Fruit fly (Drosophila melanogaster) whole organism, embryonic: ENCODE measurements around the gene ssp7.

Experiments
- Aef1 ChIP-seq: fragments of 200-800 bp; sonication (Bioruptor generic); IDR thresholded peaks from 3 replicates; pipeline ENCODE4 v1.3.6; 2022; ENCODE audit warnings: missing biosample characterization, missing genetic modification characterization
- Bdp1 ChIP-seq: fragments of 200-800 bp; sonication (Bioruptor generic); optimal IDR thresholded peaks from 3 replicates; lab custom pipeline; 2016; ENCODE audit warnings: missing biosample characterization, missing genetic modification characterization
- CG10147 ChIP-seq: fragments of 200-800 bp; sonication (Bioruptor generic); optimal IDR thresholded peaks from 2 replicates; lab custom pipeline; 2019; ENCODE audit warnings: missing biosample characterization, mild to moderate bottlenecking, missing genetic modification characterization, moderate library complexity
- CG10654 ChIP-seq: fragments of 200-800 bp; sonication (Bioruptor generic); optimal IDR thresholded peaks from 2 replicates; lab custom pipeline; 2016; ENCODE audit warnings: missing biosample characterization, missing genetic modification characterization
- CG11504 ChIP-seq: fragments of 200-800 bp; sonication (Bioruptor generic); optimal IDR thresholded peaks from 3 replicates; lab custom pipeline; 2019; ENCODE audit warnings: missing biosample characterization, mild to moderate bottlenecking, missing genetic modification characterization, moderate library complexity
- CG12219 ChIP-seq: fragments of 200-800 bp; sonication (Bioruptor generic); optimal IDR thresholded peaks from 3 replicates; lab custom pipeline; 2018; ENCODE audit warnings: missing biosample characterization, mild to moderate bottlenecking, missing genetic modification characterization
- CG14710 ChIP-seq: fragments of 200-800 bp; sonication (Bioruptor generic); optimal IDR thresholded peaks from 3 replicates; lab custom pipeline; 2019; ENCODE audit warnings: missing biosample characterization, mild to moderate bottlenecking, missing genetic modification characterization, moderate library complexity
- CG14965 ChIP-seq: fragments of 200-800 bp; sonication (Bioruptor generic); optimal IDR thresholded peaks from 2 replicates; lab custom pipeline; 2016; ENCODE audit warnings: missing biosample characterization, missing genetic modification characterization, borderline replicate concordance
- CG16813 ChIP-seq: fragments of 200-800 bp; sonication (Bioruptor generic); IDR thresholded peaks from 3 replicates; pipeline ENCODE4 v1.3.6; 2022; ENCODE audit warnings: missing biosample characterization, missing genetic modification characterization; ENCODE audit not compliant: partially characterized antibody
- CG17359 ChIP-seq: fragments of 200-800 bp; sonication (Bioruptor generic); optimal IDR thresholded peaks from 3 replicates; lab custom pipeline; 2018; ENCODE audit warnings: missing biosample characterization, mild to moderate bottlenecking, missing genetic modification characterization, moderate library complexity
- CG17612 ChIP-seq: fragments of 200-800 bp; sonication (Bioruptor generic); IDR thresholded peaks from 2 replicates; pipeline ENCODE4 v1.3.6; 2022; ENCODE audit warnings: missing biosample characterization, missing genetic modification characterization
- CG2875 ChIP-seq: fragments of 200-800 bp; sonication (Bioruptor generic); optimal IDR thresholded peaks from 2 replicates; lab custom pipeline; 2017; ENCODE audit warnings: missing biosample characterization, mild to moderate bottlenecking, missing genetic modification characterization, missing genetic modification reagents
- CG30020 ChIP-seq: fragments of 200-800 bp; optimal IDR thresholded peaks from 2 replicates; lab custom pipeline; 2019; ENCODE audit warnings: missing biosample characterization, mild to moderate bottlenecking, missing genetic modification characterization, moderate library complexity
- CG31365 ChIP-seq: fragments of 200-800 bp; sonication (Bioruptor generic); optimal IDR thresholded peaks from 2 replicates; lab custom pipeline; 2018; ENCODE audit warnings: missing biosample characterization, mild to moderate bottlenecking, missing genetic modification characterization
- CG32767 ChIP-seq: fragments of 200-800 bp; sonication (Bioruptor generic); IDR thresholded peaks from 2 replicates; pipeline ENCODE4 v1.3.6; 2022; ENCODE audit warnings: missing biosample characterization, missing genetic modification characterization
- CG32772 ChIP-seq: fragments of 200-800 bp; sonication (Bioruptor generic); IDR thresholded peaks from 2 replicates; pipeline ENCODE4 v1.3.6; 2022; ENCODE audit warnings: missing biosample characterization, missing genetic modification characterization
- CG33213 ChIP-seq: fragments of 200-800 bp; sonication (Bioruptor generic); optimal IDR thresholded peaks from 3 replicates; lab custom pipeline; 2016; ENCODE audit warnings: missing biosample characterization, missing genetic modification characterization
- CG34376 ChIP-seq: fragments of 200-800 bp; sonication (Bioruptor generic); optimal IDR thresholded peaks from 2 replicates; lab custom pipeline; 2018; ENCODE audit warnings: missing biosample characterization, mild to moderate bottlenecking, missing genetic modification characterization
- CG4282 ChIP-seq: fragments of 200-800 bp; sonication (Bioruptor generic); optimal IDR thresholded peaks from 2 replicates; lab custom pipeline; 2016; ENCODE audit warnings: missing biosample characterization, missing genetic modification characterization
- CG4707 ChIP-seq: fragments of 200-800 bp; sonication (Bioruptor generic); optimal IDR thresholded peaks from 2 replicates; lab custom pipeline; 2018; ENCODE audit warnings: missing biosample characterization, mild to moderate bottlenecking, missing genetic modification characterization, moderate library complexity
- CG8290 ChIP-seq, 3 experiments: fragments of 200-800 bp; sonication (Bioruptor generic); optimal IDR thresholded peaks; 2 replicates each; lab custom pipeline; 2016 to 2019; ENCODE audit warnings: missing biosample characterization in 3 of 3, missing genetic modification characterization in 3 of 3, mild to moderate bottlenecking in 2 of 3, moderate library complexity in 1 of 3
- CG8478 ChIP-seq: fragments of >200 bp; optimal IDR thresholded peaks from 2 replicates; lab custom pipeline; 2018
- CG8765 ChIP-seq: fragments of 200-800 bp; sonication (Bioruptor generic); IDR thresholded peaks from 2 replicates; pipeline ENCODE4 v1.3.6; 2022; ENCODE audit warnings: missing biosample characterization, missing genetic modification characterization
- CG9727 ChIP-seq: fragments of 200-800 bp; sonication (Bioruptor generic); optimal IDR thresholded peaks from 3 replicates; lab custom pipeline; 2017; ENCODE audit warnings: missing biosample characterization, mild to moderate bottlenecking, missing genetic modification characterization
- CTCF ChIP-seq: fragments of 200-800 bp; sonication (Bioruptor generic); optimal IDR thresholded peaks from 2 replicates; lab custom pipeline; 2017; ENCODE audit warnings: missing biosample characterization, mild to moderate bottlenecking, missing genetic modification characterization, moderate library complexity
- CrebB ChIP-seq: fragments of 200-800 bp; sonication (Bioruptor generic); optimal IDR thresholded peaks from 3 replicates; lab custom pipeline; 2018; ENCODE audit warnings: missing biosample characterization, mild to moderate bottlenecking, missing genetic modification characterization
- Drgx ChIP-seq: fragments of 200-800 bp; sonication (Bioruptor generic); IDR thresholded peaks from 2 replicates; pipeline ENCODE4 v1.3.6; 2022; ENCODE audit warnings: missing biosample characterization, missing genetic modification characterization
- HLH4C ChIP-seq: fragments of 200-800 bp; sonication (Bioruptor generic); IDR thresholded peaks from 3 replicates; pipeline ENCODE4 v1.3.6; 2022; ENCODE audit warnings: missing biosample characterization, missing genetic modification characterization; ENCODE audit not compliant: partially characterized antibody
- Hmx ChIP-seq: fragments of 200-800 bp; sonication (Bioruptor generic); optimal IDR thresholded peaks from 2 replicates; lab custom pipeline; 2016; ENCODE audit warnings: missing biosample characterization, missing genetic modification characterization
- Lhr ChIP-seq: fragments of 200-800 bp; sonication (Bioruptor generic); optimal IDR thresholded peaks from 3 replicates; lab custom pipeline; 2017; ENCODE audit warnings: mild to moderate bottlenecking, missing biosample characterization, missing genetic modification reagents, missing genetic modification characterization
- Lpt ChIP-seq: fragments of >200 bp; optimal IDR thresholded peaks from 2 replicates; lab custom pipeline; 2018; ENCODE audit warnings: missing biosample characterization, missing genetic modification characterization
- MBD-R2 ChIP-seq: fragments of 200-800 bp; sonication (Bioruptor generic); IDR thresholded peaks from 2 replicates; pipeline ENCODE4 v1.3.6; 2022; ENCODE audit warnings: missing biosample characterization, missing genetic modification characterization
- Med ChIP-seq: fragments of 200-800 bp; sonication (Bioruptor generic); peaks from one replicate; lab custom pipeline; 2016; ENCODE audit warnings: missing biosample characterization, missing genetic modification characterization, mild to moderate bottlenecking, inconsistent platforms, moderate library complexity
- Myb ChIP-seq: fragments of 200-800 bp; sonication (Bioruptor generic); optimal IDR thresholded peaks from 2 replicates; lab custom pipeline; 2016; ENCODE audit warnings: missing biosample characterization, missing genetic modification characterization
- Opbp ChIP-seq: fragments of 200-800 bp; sonication (Bioruptor generic); IDR thresholded peaks from 3 replicates; pipeline ENCODE4 v1.3.6; 2022; ENCODE audit warnings: missing biosample characterization, missing genetic modification characterization; ENCODE audit not compliant: partially characterized antibody
- Spps ChIP-seq: fragments of 200-800 bp; sonication (Bioruptor generic); optimal IDR thresholded peaks from 2 replicates; lab custom pipeline; 2018; ENCODE audit warnings: missing biosample characterization, mild to moderate bottlenecking, missing genetic modification characterization
- ara ChIP-seq: fragments of 200-800 bp; sonication (Bioruptor generic); IDR thresholded peaks from 2 replicates; pipeline ENCODE4 v1.3.6; 2022; ENCODE audit warnings: missing biosample characterization, missing genetic modification characterization
- chif ChIP-seq, 2 experiments: fragments of 200-800 bp; sonication (Bioruptor generic); optimal IDR thresholded peaks; 3 replicates each; lab custom pipeline; 2016; ENCODE audit warnings: missing biosample characterization in 2 of 2, missing genetic modification characterization in 2 of 2
- da ChIP-seq: fragments of 200-800 bp; sonication (Bioruptor generic); optimal IDR thresholded peaks from 2 replicates; lab custom pipeline; 2016; ENCODE audit warnings: missing biosample characterization, missing genetic modification characterization
- dysf ChIP-seq: fragments of 200-800 bp; sonication (Bioruptor generic); IDR thresholded peaks from 3 replicates; pipeline ENCODE4 v1.3.6; 2022; ENCODE audit warnings: missing biosample characterization, missing genetic modification characterization
- ftz-f1 ChIP-seq: fragments of 200-800 bp; sonication (Bioruptor generic); optimal IDR thresholded peaks from 2 replicates; lab custom pipeline; 2016; ENCODE audit warnings: missing biosample characterization, missing genetic modification characterization
- grn ChIP-seq: fragments of 200-800 bp; sonication (Bioruptor generic); optimal IDR thresholded peaks from 3 replicates; lab custom pipeline; 2017; ENCODE audit warnings: missing biosample characterization, missing genetic modification characterization
- jumu ChIP-seq: fragments of 200-800 bp; sonication (Bioruptor generic); optimal IDR thresholded peaks from 3 replicates; lab custom pipeline; 2016; ENCODE audit warnings: missing biosample characterization, missing genetic modification characterization
- phol ChIP-seq: fragments of 200-800 bp; sonication (Bioruptor generic); optimal IDR thresholded peaks from 3 replicates; lab custom pipeline; 2018; ENCODE audit warnings: missing biosample characterization, mild to moderate bottlenecking, missing genetic modification characterization, moderate library complexity
- sens ChIP-seq: fragments of 200-800 bp; sonication (Bioruptor generic); peaks from one replicate; lab custom pipeline; 2016; ENCODE audit warnings: missing biosample characterization, missing genetic modification characterization
- sqz ChIP-seq: fragments of 200-800 bp; sonication (Bioruptor generic); optimal IDR thresholded peaks from 3 replicates; lab custom pipeline; 2018; ENCODE audit warnings: missing biosample characterization, mild to moderate bottlenecking, missing genetic modification characterization
- stwl ChIP-seq: fragments of 200-800 bp; sonication (Bioruptor generic); optimal IDR thresholded peaks from 3 replicates; lab custom pipeline; 2018; ENCODE audit warnings: missing biosample characterization, mild to moderate bottlenecking, missing genetic modification characterization, moderate library complexity
- tx ChIP-seq: fragments of 200-800 bp; sonication (Bioruptor generic); optimal IDR thresholded peaks from 2 replicates; lab custom pipeline; 2016; ENCODE audit warnings: missing biosample characterization, missing genetic modification characterization
- zen2 ChIP-seq: fragments of 200-800 bp; sonication (Bioruptor generic); IDR thresholded peaks from 3 replicates; pipeline ENCODE4 v1.3.6; 2022; ENCODE audit warnings: missing biosample characterization, missing genetic modification characterization; ENCODE audit not compliant: partially characterized antibody

Gene ssp7

dm6 chrX:11135840-11136586 lies 4.0 kb downstream of the ssp7 start (continued):
- TF ChIP-seq CG30020: peak; percentile 3
- TF ChIP-seq ftz-f1 (GFP tag; lab: Kevin White, UChicago): peak; percentile 85
- peak; percentile 31; the same call in 2 of the 3 replicates for TF ChIP-seq Aef1
- TF ChIP-seq MBD-R2 (GFP tag; lab: Robert Waterston, UW): peak; percentile 26; the same call in 1 of the 2 replicates
- TF ChIP-seq Med: peak; percentile 68
- peak; percentile 92 for TF ChIP-seq sqz (GFP tag; lab: Kevin White, UChicago)
- peak; percentile 73 for TF ChIP-seq Myb (GFP tag; lab: Kevin White, UChicago)
- peak; percentile 81 for TF ChIP-seq CG32772
- peak; percentile 16 for TF ChIP-seq CG8290 (GFP tag; optimal IDR thresholded peaks at IDR 0.05; lab: Kevin White, UChicago)
- no peak for TF ChIP-seq CG8290 (tag; optimal IDR thresholded peaks at IDR 0.05; lab: Kevin White, UChicago)
- TF ChIP-seq CG8478 (lab: Kevin White, UChicago): peak; percentile 89
- no peak for TF ChIP-seq CG8765 (GFP tag; lab: Robert Waterston, UW)
- TF ChIP-seq dysf (GFP tag; lab: Robert Waterston, UW): 0 out of 3 replicates have a peak, but pooled peaks have one; percentile 11
- peak; percentile 93 for TF ChIP-seq CG31365 (tag; lab: Kevin White, UChicago)
- peak; percentile 23 for TF ChIP-seq jumu (GFP tag; lab: Kevin White, UChicago)
- TF ChIP-seq Hmx (GFP tag; lab: Kevin White, UChicago): no peak
- peak; percentile 18 for TF ChIP-seq phol (tag; lab: Kevin White, UChicago)

dm6 chrX:11132312-11132711 lies 7.8 kb downstream of the ssp7 start, which contains the start of gene CG44385:
CG44385 (minus strand) TSS chrX:11132412.
- TF ChIP-seq CG17612 (no peak), chif (GFP tag; optimal IDR thresholded peaks at IDR 0.05; lab: Kevin White, UChicago) (no peak), CTCF (GFP tag; lab: Kevin White, UChicago) (no peak), CG34376 (GFP tag; lab: Kevin White, UChicago) (no peak), CG2875 (GFP tag; lab: Kevin White, UChicago) (no peak), Myb (GFP tag; lab: Kevin White, UChicago) (no peak), CG10654 (GFP tag; lab: Kevin White, UChicago) (no peak), grn (GFP tag; lab: Kevin White, UChicago) (no peak), CG32767 (GFP tag; lab: Robert Waterston, UW) (no peak), CG11504 (tag; lab: Kevin White, UChicago) (no peak), CG10147 (GFP tag; lab: Kevin White, UChicago) (no peak), CG4282 (GFP tag; lab: Kevin White, UChicago) (no peak), CG4707 (GFP tag; lab: Kevin White, UChicago) (no peak), CG33213 (GFP tag; lab: Kevin White, UChicago) (no peak), CG12219 (GFP tag; lab: Kevin White, UChicago) (no peak), Bdp1 (GFP tag; lab: Kevin White, UChicago) (no peak), tx (no peak), Spps (no peak), da (no peak)

- TF ChIP-seq stwl (tag; lab: Kevin White, UChicago) (peak; percentile 65), ara (GFP tag; lab: Robert Waterston, UW) (no peak), CrebB (tag; lab: Kevin White, UChicago) (no peak), Drgx (GFP tag; lab: Robert Waterston, UW) (no peak), HLH4C (peak; percentile 57; the same call in 2 of the 3 replicates), zen2 (GFP tag; lab: Robert Waterston, UW) (peak; percentile 5; the same call in 2 of the 3 replicates), CG16813 (peak; percentile 33; the same call in 1 of the 3 replicates), CG14965 (GFP tag; lab: Kevin White, UChicago) (no peak), Lhr (GFP tag; lab: Kevin White, UChicago) (no peak), CG14710 (tag; lab: Kevin White, UChicago) (peak; percentile 59), CG17359 (tag; lab: Kevin White, UChicago) (peak; percentile 14), Opbp (GFP tag; lab: Robert Waterston, UW) (peak; percentile 66; the same call in 2 of the 3 replicates), CG9727 (no peak), Lpt (GFP tag; lab: Kevin White, UChicago) (no peak), sens (GFP tag; lab: Kevin White, UChicago) (peak; percentile 60)
Observed at dm6 chrX:11128828-11129227, 11.2 kb downstream of the ssp7 start, which contains the start of gene SrpRalpha. SrpRalpha (minus strand) TSS chrX:11129087.
